Worm (Caenorhabditis elegans) whole organism, L1 larva: ENCODE measurements around the gene F26H11.4.

Source experiments
- C16A3.4 ChIP-seq: fragments of 150-350 bp; optimal IDR thresholded peaks from 2 replicates; lab custom pipeline; 2014; ENCODE audit warnings: missing biosample characterization, missing genetic modification characterization
- C34B4.2 ChIP-seq: sonication (generic microtip); optimal IDR thresholded peaks from 2 replicates; lab custom pipeline; 2017; ENCODE audit warnings: mild to moderate bottlenecking, missing genetic modification characterization, missing compliant biosample characterization
- F16B12.6 ChIP-seq: fragments of 150-350 bp; optimal IDR thresholded peaks from 2 replicates; lab custom pipeline; 2014; ENCODE audit warnings: missing biosample characterization, missing genetic modification characterization
- Y116A8C.19 ChIP-seq: sonication (generic microtip); optimal IDR thresholded peaks from 2 replicates; lab custom pipeline; 2016; ENCODE audit warnings: missing compliant biosample characterization, missing genetic modification characterization, borderline replicate concordance
- ama-1 ChIP-seq: fragments of 150-350 bp; optimal IDR thresholded peaks from 2 replicates; lab custom pipeline; 2014
- blmp-1 ChIP-seq: fragments of 150-350 bp; optimal IDR thresholded peaks from 2 replicates; lab custom pipeline; 2014; ENCODE audit warnings: missing biosample characterization, missing genetic modification characterization
- ceh-8 ChIP-seq: fragments of 200-800 bp; sonication (Bioruptor generic); optimal IDR thresholded peaks from 2 replicates; lab custom pipeline; 2018; ENCODE audit warnings: mild to moderate bottlenecking, missing genetic modification characterization, moderate library complexity, missing compliant biosample characterization
- ceh-82 ChIP-seq, 3 experiments: fragments of 150-350 bp in 1 of 3; sonication (generic microtip) in 2 of 3; optimal IDR thresholded peaks; 2 replicates each; lab custom pipeline; 2014 to 2017; ENCODE audit warnings: missing biosample characterization in 3 of 3, missing genetic modification characterization in 3 of 3
- ceh-90 ChIP-seq: sonication (generic microtip); optimal IDR thresholded peaks from 2 replicates; lab custom pipeline; 2016; ENCODE audit warnings: missing genetic modification characterization, missing compliant biosample characterization
- dpl-1 ChIP-seq, 3 experiments: fragments of 150-350 bp in 2 of 3; sonication (generic microtip) in 1 of 3; optimal IDR thresholded peaks; 2 replicates each; lab custom pipeline; 2014 to 2017; ENCODE audit warnings: missing biosample characterization in 3 of 3, missing genetic modification characterization in 3 of 3, missing genetic modification reagents in 3 of 3
- dsc-1 ChIP-seq: sonication (generic microtip); optimal IDR thresholded peaks from 2 replicates; lab custom pipeline; 2016; ENCODE audit warnings: mild to moderate bottlenecking, missing genetic modification characterization, missing compliant biosample characterization
- efl-3 ChIP-seq: fragments of 200-800 bp; sonication (Bioruptor generic); optimal IDR thresholded peaks from 2 replicates; lab custom pipeline; 2018; ENCODE audit warnings: mild to moderate bottlenecking, missing genetic modification characterization, missing compliant biosample characterization
- egl-13 ChIP-seq: sonication (generic microtip); optimal IDR thresholded peaks from 2 replicates; lab custom pipeline; 2016; ENCODE audit warnings: missing genotype, missing genetic modification reagents, missing genetic modification characterization, missing compliant biosample characterization
- elt-2 ChIP-seq: sonication (generic microtip); optimal IDR thresholded peaks from 2 replicates; lab custom pipeline; 2016; ENCODE audit warnings: missing genetic modification characterization, mild to moderate bottlenecking, inconsistent platforms, missing compliant biosample characterization, missing genetic modification reagents
- ets-5 ChIP-seq: fragments of 200-800 bp; sonication (Bioruptor generic); IDR thresholded peaks from 2 replicates; pipeline ENCODE4 v1.3.6; 2022; ENCODE audit warnings: missing genetic modification characterization, missing compliant biosample characterization
- fkh-10 ChIP-seq: sonication (generic microtip); optimal IDR thresholded peaks from 2 replicates; lab custom pipeline; 2017; ENCODE audit warnings: missing biosample characterization, missing genetic modification reagents, missing genetic modification characterization
- fkh-4 ChIP-seq: sonication (generic microtip); optimal IDR thresholded peaks from 2 replicates; lab custom pipeline; 2016; ENCODE audit warnings: missing compliant biosample characterization, missing genetic modification characterization, borderline replicate concordance
- grh-1 ChIP-seq: fragments of 200-800 bp; sonication (Bioruptor generic); IDR thresholded peaks from 2 replicates; pipeline ENCODE4 v1.3.6; 2022; ENCODE audit warnings: missing genetic modification reagents, missing genetic modification characterization, missing compliant biosample characterization
- hlh-4 ChIP-seq: sonication (generic microtip); optimal IDR thresholded peaks from 2 replicates; lab custom pipeline; 2016; ENCODE audit warnings: mild to moderate bottlenecking, missing genetic modification characterization, missing compliant biosample characterization
- isw-1 ChIP-seq: fragments of 200-800 bp; sonication (Bioruptor generic); IDR thresholded peaks from 2 replicates; pipeline ENCODE4 v1.3.6; 2022; ENCODE audit warnings: missing genetic modification characterization, missing compliant biosample characterization
- lin-14 ChIP-seq: fragments of 200-800 bp; sonication (Bioruptor generic); optimal IDR thresholded peaks from 2 replicates; lab custom pipeline; 2018; ENCODE audit warnings: mild to moderate bottlenecking, missing genetic modification characterization, moderate library complexity, missing compliant biosample characterization
- lin-35 ChIP-seq, 2 experiments: fragments of 150-350 bp; optimal IDR thresholded peaks; 2 replicates each; lab custom pipeline; 2014; ENCODE audit warnings: missing biosample characterization in 2 of 2, missing genetic modification characterization in 2 of 2, missing genetic modification reagents in 2 of 2
- lin-39 ChIP-seq: fragments of 150-350 bp; optimal IDR thresholded peaks from 2 replicates; lab custom pipeline; 2014; ENCODE audit warnings: missing biosample characterization, missing genetic modification reagents, missing genetic modification characterization
- lir-3 ChIP-seq: sonication (generic microtip); optimal IDR thresholded peaks from 2 replicates; lab custom pipeline; 2016; ENCODE audit warnings: mild to moderate bottlenecking, missing genetic modification characterization, moderate library complexity, missing compliant biosample characterization; ENCODE audit not compliant: poor library complexity
- lsy-2 ChIP-seq, 2 experiments: fragments of 150-350 bp; optimal IDR thresholded peaks; 2 replicates each; lab custom pipeline; 2014; ENCODE audit warnings: missing biosample characterization in 2 of 2, missing genetic modification characterization in 2 of 2
- mab-9 ChIP-seq: fragments of 200-800 bp; sonication (Bioruptor generic); IDR thresholded peaks from 2 replicates; pipeline ENCODE4 v1.3.6; 2022; ENCODE audit warnings: missing genetic modification reagents, missing genetic modification characterization, missing compliant biosample characterization
- mdl-1 ChIP-seq, 2 experiments: fragments of 150-350 bp; optimal IDR thresholded peaks; 2 replicates each; lab custom pipeline; 2014 to 2017; ENCODE audit warnings: missing biosample characterization in 2 of 2, missing genetic modification characterization in 2 of 2, inconsistent platforms in 1 of 2
- mef-2 ChIP-seq: fragments of 150-350 bp; optimal IDR thresholded peaks from 2 replicates; lab custom pipeline; 2014; ENCODE audit warnings: missing biosample characterization, missing genetic modification characterization
- nhr-11 ChIP-seq: fragments of 150-350 bp; optimal IDR thresholded peaks from 2 replicates; lab custom pipeline; 2014; ENCODE audit warnings: missing biosample characterization, missing genetic modification characterization
- nhr-12 ChIP-seq: sonication (generic microtip); optimal IDR thresholded peaks from 2 replicates; lab custom pipeline; 2017; ENCODE audit warnings: missing biosample characterization, missing genetic modification characterization
- nhr-19 ChIP-seq: fragments of 200-800 bp; sonication (Bioruptor generic); conservative IDR thresholded peaks from 2 replicates; pipeline ENCODE4 v1.3.6; 2022; ENCODE audit warnings: missing genetic modification characterization, missing compliant biosample characterization
- nhr-20 ChIP-seq: sonication (generic microtip); optimal IDR thresholded peaks from 2 replicates; lab custom pipeline; 2016; ENCODE audit warnings: mild to moderate bottlenecking, missing genetic modification characterization, missing compliant biosample characterization
- nhr-237 ChIP-seq: fragments of 150-350 bp; optimal IDR thresholded peaks from 2 replicates; lab custom pipeline; 2014; ENCODE audit warnings: missing biosample characterization, missing genetic modification characterization
- nhr-76 ChIP-seq: sonication (generic microtip); optimal IDR thresholded peaks from 2 replicates; lab custom pipeline; 2017; ENCODE audit warnings: missing biosample characterization, missing genetic modification characterization
- nhr-84 ChIP-seq: sonication (generic microtip); optimal IDR thresholded peaks from 2 replicates; lab custom pipeline; 2017; ENCODE audit warnings: missing biosample characterization, missing genetic modification characterization
- nhr-85 ChIP-seq: sonication (generic microtip); peaks from one replicate; lab custom pipeline; 2016; ENCODE audit warnings: missing genetic modification characterization, inconsistent platforms, missing compliant biosample characterization
- nhr-90 ChIP-seq: sonication (generic microtip); optimal IDR thresholded peaks from 2 replicates; lab custom pipeline; 2016; ENCODE audit warnings: mild to moderate bottlenecking, missing genetic modification characterization, missing compliant biosample characterization; ENCODE audit not compliant: poor library complexity
- pag-3 ChIP-seq: sonication (generic microtip); optimal IDR thresholded peaks from 2 replicates; lab custom pipeline; 2017; ENCODE audit warnings: missing genetic modification characterization, mild to moderate bottlenecking, missing compliant biosample characterization, antibody characterized with exemption, borderline replicate concordance; ENCODE audit not compliant: insufficient read depth
- pax-3 ChIP-seq: fragments of 200-800 bp; sonication (Bioruptor generic); optimal IDR thresholded peaks from 2 replicates; lab custom pipeline; 2018; ENCODE audit warnings: mild to moderate bottlenecking, missing genetic modification characterization, moderate library complexity, missing compliant biosample characterization
- rnt-1 ChIP-seq: sonication (generic microtip); optimal IDR thresholded peaks from 2 replicates; lab custom pipeline; 2016; ENCODE audit warnings: mild to moderate bottlenecking, missing genetic modification characterization, moderate library complexity, missing compliant biosample characterization
- skn-1 ChIP-seq: fragments of 150-350 bp; optimal IDR thresholded peaks from 2 replicates; lab custom pipeline; 2014; ENCODE audit warnings: missing biosample characterization, missing genetic modification characterization
- snpc-4 ChIP-seq: fragments of 150-350 bp; optimal IDR thresholded peaks from 2 replicates; lab custom pipeline; 2014; ENCODE audit warnings: missing biosample characterization, missing genetic modification characterization
- snu-23 ChIP-seq: sonication (generic microtip); optimal IDR thresholded peaks from 2 replicates; lab custom pipeline; 2016; ENCODE audit warnings: missing genetic modification characterization, missing compliant biosample characterization
- sptf-1 ChIP-seq: fragments of 150-350 bp; optimal IDR thresholded peaks from 2 replicates; lab custom pipeline; 2014; ENCODE audit warnings: missing biosample characterization, missing genetic modification characterization
- tbx-2 ChIP-seq: sonication (generic microtip); optimal IDR thresholded peaks from 2 replicates; lab custom pipeline; 2016; ENCODE audit warnings: missing genetic modification characterization, missing compliant biosample characterization
- unc-62 ChIP-seq: fragments of 150-350 bp; optimal IDR thresholded peaks from 2 replicates; lab custom pipeline; 2014; ENCODE audit warnings: missing biosample characterization, missing genetic modification reagents, missing genetic modification characterization
- unc-86 ChIP-seq: sonication (generic microtip); optimal IDR thresholded peaks from 2 replicates; lab custom pipeline; 2016; ENCODE audit warnings: missing genetic modification characterization, missing compliant biosample characterization
- xbp-1 ChIP-seq: sonication (generic microtip); optimal IDR thresholded peaks from 2 replicates; lab custom pipeline; 2016; ENCODE audit warnings: missing genetic modification characterization, missing compliant biosample characterization
- zip-4 ChIP-seq: fragments of 200-800 bp; sonication (Bioruptor generic); optimal IDR thresholded peaks from 2 replicates; lab custom pipeline; 2018; ENCODE audit warnings: mild to moderate bottlenecking, missing genetic modification characterization, moderate library complexity, missing compliant biosample characterization
- ztf-11 ChIP-seq, 2 experiments: sonication (generic microtip); optimal IDR thresholded peaks; 2 replicates each; lab custom pipeline; 2016 to 2017; ENCODE audit warnings: missing genetic modification characterization in 2 of 2, missing biosample characterization in 1 of 2, missing compliant biosample characterization in 1 of 2
- ztf-4 ChIP-seq: fragments of 150-350 bp; optimal IDR thresholded peaks from 2 replicates; lab custom pipeline; 2014; ENCODE audit warnings: missing biosample characterization, missing genetic modification characterization

Gene F26H11.4

DNA sequence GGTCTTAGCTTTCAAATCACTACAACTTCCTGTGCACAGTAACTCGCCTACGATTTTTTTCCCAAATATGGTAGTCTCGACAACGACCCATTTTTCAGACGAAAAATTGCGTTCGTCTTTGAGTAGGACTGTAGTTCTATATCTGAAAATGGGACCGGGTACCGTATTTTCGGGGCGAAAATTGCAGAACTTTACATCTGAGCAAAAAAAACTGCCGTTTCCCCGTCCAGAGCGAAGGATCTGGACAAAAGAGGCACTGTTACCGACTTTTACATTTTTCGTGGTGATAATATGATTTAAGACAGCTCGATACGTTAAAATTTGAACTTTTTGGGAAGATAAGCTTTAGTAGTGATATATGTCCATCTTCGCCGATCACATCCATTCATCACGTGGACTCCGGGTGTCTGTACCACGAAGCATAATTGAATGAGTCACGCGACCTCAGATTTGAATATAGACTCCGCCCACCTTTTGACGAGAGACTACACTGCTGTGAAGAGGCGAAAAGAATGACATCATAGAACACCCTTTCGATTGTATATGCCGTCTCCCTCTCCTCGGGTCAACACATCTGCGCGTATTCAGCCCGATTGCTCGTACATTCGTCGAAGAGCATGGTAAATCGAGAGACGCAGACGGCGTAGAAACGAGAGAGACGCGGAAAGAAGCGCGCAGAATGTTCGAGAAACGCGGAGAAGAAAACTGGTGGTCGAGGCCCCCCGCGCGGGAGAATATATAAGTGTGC, 3.5 kb upstream of the F26H11.4 start:
- TF ChIP-seq hlh-4 (tag; lab: Kevin White, UChicago): no peak
- TF ChIP-seq nhr-19 (GFP tag; lab: Robert Waterston, UW): peak; percentile 77
- TF ChIP-seq xbp-1: peak; percentile 68
- peak; percentile 75 for TF ChIP-seq tbx-2
- no peak for TF ChIP-seq mef-2 (tag; lab: Kevin White, UChicago)
- peak; percentile 68 for TF ChIP-seq ceh-8 (GFP tag; lab: Kevin White, UChicago)
- peak; percentile 36 to 61 (median 60) for TF ChIP-seq dpl-1 (GFP tag; optimal IDR thresholded peaks at IDR 0.05; lab: Kevin White, UChicago)
- no peak for TF ChIP-seq fkh-10 (GFP tag; lab: Kevin White, UChicago)
- no peak for TF ChIP-seq nhr-76
- no peak for TF ChIP-seq unc-62
- no peak for TF ChIP-seq ceh-90 (tag; lab: Kevin White, UChicago)
- peak; percentile 17 for TF ChIP-seq zip-4 (GFP tag; lab: Kevin White, UChicago)
- peak; percentile 91 for TF ChIP-seq ztf-4
- peak; percentile 25 for TF ChIP-seq skn-1 (tag; lab: Kevin White, UChicago)
- peak; percentile 1 to 31 (median 14) for TF ChIP-seq ceh-82 (tag; optimal IDR thresholded peaks at IDR 0.05; lab: Kevin White, UChicago)
- peak; percentile 20; the same call in 1 of the 2 replicates for TF ChIP-seq isw-1 (GFP tag; lab: Robert Waterston, UW)
- TF ChIP-seq grh-1 (GFP tag; lab: Robert Waterston, UW): peak; percentile 70
- no peak for TF ChIP-seq nhr-11
- peak; percentile 55 for TF ChIP-seq egl-13 (tag; lab: Kevin White, UChicago)
- peak; percentile 82 for TF ChIP-seq nhr-20
- no peak for TF ChIP-seq pag-3 (tag; lab: Kevin White, UChicago)
- TF ChIP-seq nhr-12: no peak
- TF ChIP-seq nhr-237 (tag; lab: Kevin White, UChicago): no peak
- peak; percentile 41 to 63 for TF ChIP-seq lin-35 (GFP tag; optimal IDR thresholded peaks at IDR 0.05; lab: Kevin White, UChicago)
- peak; percentile 55 for TF ChIP-seq efl-3 (GFP tag; lab: Kevin White, UChicago)
- TF ChIP-seq lin-14 (GFP tag; lab: Kevin White, UChicago): peak; percentile 88
- peak; percentile 37 for TF ChIP-seq C16A3.4 (tag; lab: Kevin White, UChicago)
- no peak for TF ChIP-seq lir-3 (tag; lab: Kevin White, UChicago)
- peak; percentile 75 for TF ChIP-seq dsc-1
- TF ChIP-seq snpc-4 (tag; lab: Kevin White, UChicago): peak; percentile 21
- no peak for TF ChIP-seq ama-1 (lab: Kevin White, UChicago)
- TF ChIP-seq mab-9 (GFP tag; lab: Robert Waterston, UW): peak; percentile 51; the same call in 1 of the 2 replicates
- TF ChIP-seq rnt-1 (tag; lab: Kevin White, UChicago): peak; percentile 50
- no peak for TF ChIP-seq sptf-1 (tag; lab: Kevin White, UChicago)
- TF ChIP-seq nhr-84 (tag; lab: Kevin White, UChicago): no peak
- peak; percentile 80 for TF ChIP-seq snu-23 (GFP tag; lab: Kevin White, UChicago)
- peak; percentile 82 for TF ChIP-seq nhr-90 (tag; lab: Kevin White, UChicago)
- peak; percentile 61 to 67 for TF ChIP-seq lsy-2 (tag; optimal IDR thresholded peaks at IDR 0.05; lab: Kevin White, UChicago)
- no peak for TF ChIP-seq ets-5 (GFP tag; lab: Robert Waterston, UW)
- no peak for TF ChIP-seq elt-2 (tag; lab: Kevin White, UChicago)
- TF ChIP-seq Y116A8C.19: no peak
- TF ChIP-seq unc-86 (tag; lab: Kevin White, UChicago): peak; percentile 85
- no peak for TF ChIP-seq fkh-4 (tag; lab: Kevin White, UChicago)
- peak; percentile 19 for TF ChIP-seq pax-3 (tag; lab: Kevin White, UChicago)
- TF ChIP-seq lin-39 (tag; lab: Kevin White, UChicago): peak; percentile 47
- TF ChIP-seq ztf-11 (tag; optimal IDR thresholded peaks at IDR 0.05; lab: Kevin White, UChicago): peak in 1 of 2 experiments; percentile 96
- peak in 1 of 2 experiments; percentile 67 for TF ChIP-seq mdl-1 (tag; optimal IDR thresholded peaks at IDR 0.05; lab: Kevin White, UChicago)
- peak; percentile 92 for TF ChIP-seq nhr-85 (tag; lab: Kevin White, UChicago)
- TF ChIP-seq blmp-1 (tag; lab: Kevin White, UChicago): peak; percentile 92
- TF ChIP-seq C34B4.2 (tag; lab: Kevin White, UChicago): no peak
- no peak for TF ChIP-seq F16B12.6 (tag; lab: Kevin White, UChicago)
